Worm (Caenorhabditis elegans): Measurements from ENCODE around the gene ttll-11.

DNA sequence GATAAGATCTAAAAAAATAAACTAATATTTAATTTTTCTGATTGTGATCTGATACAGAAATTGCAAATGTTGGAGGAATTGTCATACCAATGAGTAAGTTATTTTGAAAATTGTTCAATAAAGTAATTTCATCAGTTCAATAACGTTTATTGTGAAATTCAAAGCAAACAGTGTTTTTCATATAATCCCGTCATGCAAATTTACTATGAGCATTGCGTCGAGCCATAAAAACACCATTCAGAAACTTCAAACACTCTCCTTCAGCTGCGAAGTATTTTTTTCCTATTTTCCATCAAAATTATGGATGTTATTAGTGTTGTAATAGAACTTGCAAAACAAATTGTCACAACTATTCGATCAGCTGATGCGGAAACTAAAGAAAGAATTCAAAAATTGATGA lies 45.7 kb upstream of the ttll-11 start, which contains the start of gene C49C8.8:
- TF ChIP-seq F13C5.2 (tag; optimal IDR thresholded peaks at IDR 0.05) = no peak
- TF ChIP-seq ceh-13 (GFP tag; optimal IDR thresholded peaks at IDR 0.05) = no peak
- TF ChIP-seq tra-4 (tag; optimal IDR thresholded peaks at IDR 0.05) = no peak
- TF ChIP-seq hmbx-1 (tag; optimal IDR thresholded peaks at IDR 0.05) = no peak
- TF ChIP-seq B0310.2 (tag; optimal IDR thresholded peaks at IDR 0.05) = no peak
- no peak for TF ChIP-seq ama-1 (optimal IDR thresholded peaks at IDR 0.05)
- TF ChIP-seq flt-1 (GFP tag; IDR thresholded peaks at IDR 0.05) = no peak
- no peak for TF ChIP-seq ceh-36 (tag; optimal IDR thresholded peaks at IDR 0.05)
- TF ChIP-seq tbx-11 (GFP tag; IDR thresholded peaks at IDR 0.05) = no peak

All from whole organism, early embryonic.